Worm (Caenorhabditis elegans) whole organism, L2 larva: ENCODE data around the gene T01H3.3.

Source experiments
- C34F6.9 ChIP-seq: fragments of 150-350 bp; optimal IDR thresholded peaks from 2 replicates; lab custom pipeline; 2014; ENCODE audit warnings: missing biosample characterization, missing genetic modification characterization
- F13H6.1 ChIP-seq: sonication (generic microtip); optimal IDR thresholded peaks from 2 replicates; lab custom pipeline; 2016; ENCODE audit warnings: missing genetic modification characterization, missing compliant biosample characterization
- Y55F3AM.14 ChIP-seq: fragments of 200-800 bp; sonication (Bioruptor generic); optimal IDR thresholded peaks from 2 replicates; lab custom pipeline; 2018; ENCODE audit warnings: mild to moderate bottlenecking, missing genetic modification characterization, missing compliant biosample characterization
- ZK546.5 ChIP-seq: sonication (generic microtip); optimal IDR thresholded peaks from 2 replicates; lab custom pipeline; 2017; ENCODE audit warnings: missing biosample characterization, missing genetic modification characterization
- alr-1 ChIP-seq: fragments of 150-350 bp; optimal IDR thresholded peaks from 2 replicates; lab custom pipeline; 2014; ENCODE audit warnings: missing biosample characterization, missing genetic modification characterization
- ama-1 ChIP-seq: fragments of 150-350 bp; optimal IDR thresholded peaks from 2 replicates; lab custom pipeline; 2018; ENCODE audit warnings: inconsistent platforms
- blmp-1 ChIP-seq: sonication (generic microtip); optimal IDR thresholded peaks from 2 replicates; lab custom pipeline; 2017; ENCODE audit warnings: missing genetic modification characterization, mild to moderate bottlenecking, missing compliant biosample characterization, antibody characterized with exemption, moderate library complexity; ENCODE audit not compliant: insufficient read depth
- ceh-16 ChIP-seq: fragments of 150-350 bp; optimal IDR thresholded peaks from 2 replicates; lab custom pipeline; 2014; ENCODE audit warnings: missing biosample characterization, missing genetic modification characterization
- ceh-82 ChIP-seq: fragments of 150-350 bp; optimal IDR thresholded peaks from 2 replicates; lab custom pipeline; 2014; ENCODE audit warnings: missing biosample characterization, missing genetic modification characterization
- crh-2 ChIP-seq: sonication (generic microtip); optimal IDR thresholded peaks from 2 replicates; lab custom pipeline; 2017; ENCODE audit warnings: missing biosample characterization, missing genetic modification characterization
- dmd-4 ChIP-seq: sonication (generic microtip); optimal IDR thresholded peaks from 2 replicates; lab custom pipeline; 2017; ENCODE audit warnings: missing biosample characterization, missing genetic modification characterization
- egl-27 ChIP-seq: sonication (generic microtip); optimal IDR thresholded peaks from 3 replicates; lab custom pipeline; 2017; ENCODE audit warnings: missing biosample characterization, missing genetic modification reagents, missing genetic modification characterization
- elt-3 ChIP-seq: sonication (generic microtip); optimal IDR thresholded peaks from 2 replicates; lab custom pipeline; 2017; ENCODE audit warnings: missing biosample characterization, missing genetic modification characterization
- fos-1 ChIP-seq: fragments of 150-350 bp; optimal IDR thresholded peaks from 2 replicates; lab custom pipeline; 2014; ENCODE audit warnings: missing biosample characterization, missing genetic modification characterization
- gmeb-1 ChIP-seq: fragments of 150-350 bp; optimal IDR thresholded peaks from 2 replicates; lab custom pipeline; 2014; ENCODE audit warnings: missing biosample characterization, missing genetic modification characterization
- lin-11 ChIP-seq: fragments of 150-350 bp; sonication (generic microtip); optimal IDR thresholded peaks from 2 replicates; lab custom pipeline; 2014; ENCODE audit warnings: missing biosample characterization, missing genetic modification characterization, inconsistent platforms, mixed read lengths
- lin-13 ChIP-seq: fragments of 150-350 bp; optimal IDR thresholded peaks from 2 replicates; lab custom pipeline; 2014; ENCODE audit warnings: missing biosample characterization, missing genetic modification reagents, missing genetic modification characterization
- lin-39 ChIP-seq: fragments of 150-350 bp; optimal IDR thresholded peaks from 2 replicates; lab custom pipeline; 2014; ENCODE audit warnings: missing biosample characterization, missing genetic modification reagents, missing genetic modification characterization
- lsy-2 ChIP-seq, 2 experiments: fragments of 150-350 bp in 1 of 2; sonication (generic microtip) in 1 of 2; optimal IDR thresholded peaks; 2 replicates each; lab custom pipeline; 2014 to 2017; ENCODE audit warnings: missing biosample characterization in 2 of 2, missing genetic modification characterization in 2 of 2
- mab-5 ChIP-seq: fragments of 150-350 bp; optimal IDR thresholded peaks from 2 replicates; lab custom pipeline; 2014; ENCODE audit warnings: missing biosample characterization, missing genetic modification characterization
- mdl-1 ChIP-seq, 2 experiments: fragments of 150-350 bp in 1 of 2; sonication (generic microtip) in 1 of 2; optimal IDR thresholded peaks; 2 replicates each; lab custom pipeline; 2017; ENCODE audit warnings: missing biosample characterization in 2 of 2, missing genetic modification characterization in 2 of 2
- nhr-10 ChIP-seq: sonication (generic microtip); optimal IDR thresholded peaks from 2 replicates; lab custom pipeline; 2017; ENCODE audit warnings: missing biosample characterization, missing genetic modification characterization
- nhr-129 ChIP-seq: fragments of 150-350 bp; optimal IDR thresholded peaks from 2 replicates; lab custom pipeline; 2014; ENCODE audit warnings: missing biosample characterization, missing genetic modification characterization
- nhr-21 ChIP-seq: fragments of 150-350 bp; optimal IDR thresholded peaks from 2 replicates; lab custom pipeline; 2014; ENCODE audit warnings: missing biosample characterization, missing genetic modification characterization
- nhr-23 ChIP-seq: fragments of 150-350 bp; optimal IDR thresholded peaks from 2 replicates; lab custom pipeline; 2014; ENCODE audit warnings: missing biosample characterization, missing genetic modification reagents, missing genetic modification characterization
- nhr-25 ChIP-seq: fragments of 150-350 bp; sonication (generic microtip); optimal IDR thresholded peaks from 3 replicates; lab custom pipeline; 2014; ENCODE audit warnings: missing biosample characterization, missing genetic modification characterization
- nhr-6 ChIP-seq: fragments of 150-350 bp; optimal IDR thresholded peaks from 2 replicates; lab custom pipeline; 2014; ENCODE audit warnings: missing biosample characterization, missing genetic modification characterization
- nhr-77 ChIP-seq: fragments of 150-350 bp; optimal IDR thresholded peaks from 2 replicates; lab custom pipeline; 2014; ENCODE audit warnings: missing biosample characterization, missing genetic modification characterization
- sem-4 ChIP-seq: fragments of 150-350 bp; optimal IDR thresholded peaks from 2 replicates; lab custom pipeline; 2014; ENCODE audit warnings: missing biosample characterization, missing genetic modification reagents, missing genetic modification characterization
- skn-1 ChIP-seq: sonication (generic microtip); optimal IDR thresholded peaks from 2 replicates; lab custom pipeline; 2017; ENCODE audit warnings: missing biosample characterization, missing genetic modification characterization
- sma-3 ChIP-seq: sonication (generic microtip); optimal IDR thresholded peaks from 2 replicates; lab custom pipeline; 2016; ENCODE audit warnings: missing genetic modification reagents, missing genetic modification characterization, missing compliant biosample characterization
- sma-9 ChIP-seq, 2 experiments: fragments of 150-350 bp in 1 of 2; sonication (generic microtip) in 1 of 2; optimal IDR thresholded peaks; 2 replicates each; lab custom pipeline; 2014 to 2016; ENCODE audit warnings: missing genetic modification characterization in 2 of 2, mild to moderate bottlenecking in 1 of 2, missing biosample characterization in 1 of 2, missing compliant biosample characterization in 1 of 2, missing genetic modification reagents in 1 of 2, moderate library complexity in 1 of 2
- snpc-4 ChIP-seq: fragments of 150-350 bp; optimal IDR thresholded peaks from 2 replicates; lab custom pipeline; 2014; ENCODE audit warnings: missing biosample characterization, missing genetic modification characterization
- unc-39 ChIP-seq: fragments of 150-350 bp; optimal IDR thresholded peaks from 2 replicates; lab custom pipeline; 2014; ENCODE audit warnings: missing biosample characterization, missing genetic modification characterization
- unc-55 ChIP-seq: fragments of 150-350 bp; sonication (generic microtip); optimal IDR thresholded peaks from 3 replicates; lab custom pipeline; 2014; ENCODE audit warnings: missing biosample characterization, missing genetic modification reagents, missing genetic modification characterization
- unc-62 ChIP-seq: fragments of 150-350 bp; optimal IDR thresholded peaks from 2 replicates; lab custom pipeline; 2014; ENCODE audit warnings: missing biosample characterization, missing genetic modification reagents, missing genetic modification characterization
- zag-1 ChIP-seq: fragments of 150-350 bp; optimal IDR thresholded peaks from 2 replicates; lab custom pipeline; 2014; ENCODE audit warnings: missing biosample characterization, missing genetic modification characterization
- ztf-1 ChIP-seq: fragments of 200-800 bp; sonication (Bioruptor generic); conservative IDR thresholded peaks from 2 replicates; pipeline ENCODE4 v1.3.6; 2022; ENCODE audit warnings: missing genetic modification characterization, missing compliant biosample characterization
- ztf-11 ChIP-seq: sonication (generic microtip); optimal IDR thresholded peaks from 2 replicates; lab custom pipeline; 2017; ENCODE audit warnings: missing biosample characterization, missing genetic modification characterization
- ztf-4 ChIP-seq: fragments of 150-350 bp; optimal IDR thresholded peaks from 2 replicates; lab custom pipeline; 2014; ENCODE audit warnings: missing biosample characterization, missing genetic modification characterization

The T01H3.3 gene

DNA sequence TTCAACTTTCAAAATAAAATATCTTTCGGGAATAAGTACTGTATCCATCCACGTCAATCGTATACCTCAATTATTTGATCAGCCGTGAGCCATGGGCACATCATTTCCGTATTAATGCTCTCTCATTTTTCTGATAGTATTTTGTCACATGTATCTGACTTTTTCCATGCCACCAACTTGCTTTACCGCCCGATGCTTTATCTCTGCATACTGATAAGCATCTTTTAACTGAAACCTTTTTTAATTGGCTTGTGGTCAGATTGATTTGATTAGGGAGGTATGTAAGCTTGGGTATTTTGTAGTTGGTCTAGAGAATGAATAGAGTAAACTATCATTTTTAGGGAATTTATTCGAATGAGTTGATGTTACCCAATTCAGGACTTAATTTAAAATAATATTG, 15.6 kb upstream of the T01H3.3 start:
- TF ChIP-seq dmd-4 (tag; lab: Kevin White, UChicago) (no peak), unc-39 (tag; lab: Kevin White, UChicago) (no peak), egl-27 (tag; lab: Kevin White, UChicago) (no peak), nhr-6 (no peak), gmeb-1 (peak; percentile 1), blmp-1 (tag; lab: Kevin White, UChicago) (no peak), fos-1 (tag; lab: Kevin White, UChicago) (peak; percentile 27), Y55F3AM.14 (GFP tag; lab: Kevin White, UChicago) (no peak), sma-9 (GFP tag; optimal IDR thresholded peaks at IDR 0.05; lab: Kevin White, UChicago) (peak; percentile 64), sma-9 (tag; optimal IDR thresholded peaks at IDR 0.05; lab: Kevin White, UChicago) (no peak), alr-1 (tag; lab: Kevin White, UChicago) (no peak)

DNA sequence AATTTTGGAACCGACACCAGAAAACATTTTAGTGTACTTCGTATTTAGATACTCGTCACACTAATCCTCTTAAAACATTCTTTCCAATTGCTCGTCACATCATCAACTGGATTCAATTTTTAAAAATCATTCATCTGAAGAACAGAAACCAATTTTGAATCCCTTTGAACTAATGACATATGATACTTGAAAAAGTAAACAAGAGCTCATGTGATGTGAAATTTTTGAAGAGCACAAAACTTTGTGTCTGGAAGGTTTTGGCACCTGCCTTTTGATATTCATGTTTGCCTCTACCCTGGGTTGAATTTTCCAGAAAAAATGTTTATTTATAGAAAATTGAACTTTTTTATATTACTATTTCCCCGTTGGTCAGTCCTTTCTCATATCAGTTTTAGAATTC, 15.1 kb upstream of the T01H3.3 start:
- TF ChIP-seq lsy-2 (tag; optimal IDR thresholded peaks at IDR 0.05; lab: Kevin White, UChicago), result peak in 1 of 2 experiments; percentile 42
- no peak for TF ChIP-seq nhr-6
- TF ChIP-seq sem-4, result no peak
- TF ChIP-seq sma-3 (GFP tag; lab: Kevin White, UChicago), result no peak
- no peak for TF ChIP-seq ztf-1 (GFP tag; lab: Robert Waterston, UW)
- TF ChIP-seq unc-39 (tag; lab: Kevin White, UChicago), result no peak
- TF ChIP-seq crh-2 (tag; lab: Kevin White, UChicago), result peak; percentile 16
- no peak for TF ChIP-seq Y55F3AM.14 (GFP tag; lab: Kevin White, UChicago)
- no peak for TF ChIP-seq lin-39
- no peak for TF ChIP-seq nhr-77 (tag; lab: Kevin White, UChicago)
- TF ChIP-seq nhr-23 (tag; lab: Kevin White, UChicago), result no peak
- TF ChIP-seq fos-1 (tag; lab: Kevin White, UChicago), result no peak
- peak; percentile 19 for TF ChIP-seq sma-9 (GFP tag; optimal IDR thresholded peaks at IDR 0.05; lab: Kevin White, UChicago)
- no peak for TF ChIP-seq sma-9 (tag; optimal IDR thresholded peaks at IDR 0.05; lab: Kevin White, UChicago)
- no peak for TF ChIP-seq lin-13 (GFP tag; lab: Kevin White, UChicago)
- peak; percentile 16 for TF ChIP-seq skn-1 (tag; lab: Kevin White, UChicago)
- TF ChIP-seq gmeb-1, result no peak
- peak; percentile 40 for TF ChIP-seq F13H6.1 (tag; lab: Kevin White, UChicago)
- TF ChIP-seq nhr-129, result peak; percentile 57
- peak; percentile 18 for TF ChIP-seq C34F6.9 (tag; lab: Kevin White, UChicago)
- TF ChIP-seq unc-55, result no peak
- TF ChIP-seq ama-1 (lab: Kevin White, UChicago), result no peak

DNA sequence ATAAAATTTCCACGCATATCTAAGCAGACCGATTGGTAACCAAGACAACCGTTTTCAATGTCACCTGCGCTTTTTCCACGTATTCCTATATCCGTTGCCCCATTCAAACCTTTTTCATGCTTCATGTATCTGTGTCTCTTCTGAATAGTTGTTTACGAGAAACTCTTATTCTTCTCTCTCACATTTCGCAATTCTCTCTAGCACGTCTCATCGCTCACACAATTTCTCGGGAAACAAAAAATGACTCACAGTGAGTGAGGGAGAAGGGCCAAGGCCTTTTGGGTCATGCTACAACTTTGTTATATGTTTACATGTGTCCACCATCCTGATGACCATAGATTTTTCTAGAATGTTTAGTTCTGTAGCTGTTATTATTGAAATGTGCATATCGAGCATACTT, 13.6 kb upstream of the T01H3.3 start:
- TF ChIP-seq ceh-82 (tag; lab: Kevin White, UChicago) (no peak), snpc-4 (tag; lab: Kevin White, UChicago) (no peak), elt-3 (tag; lab: Kevin White, UChicago) (no peak), unc-39 (tag; lab: Kevin White, UChicago) (no peak), blmp-1 (tag; lab: Kevin White, UChicago) (no peak), gmeb-1 (no peak), ztf-1 (GFP tag; lab: Robert Waterston, UW) (no peak), mdl-1 (tag; optimal IDR thresholded peaks at IDR 0.05; lab: Kevin White, UChicago) (no peak), C34F6.9 (tag; lab: Kevin White, UChicago) (peak; percentile 88), crh-2 (tag; lab: Kevin White, UChicago) (peak; percentile 85), fos-1 (tag; lab: Kevin White, UChicago) (peak; percentile 58), zag-1 (tag; lab: Kevin White, UChicago) (peak; percentile 83), unc-62 (GFP tag; lab: Kevin White, UChicago) (no peak), lin-13 (GFP tag; lab: Kevin White, UChicago) (peak; percentile 17), sma-9 (GFP tag; optimal IDR thresholded peaks at IDR 0.05; lab: Kevin White, UChicago) (peak; percentile 40), sma-9 (tag; optimal IDR thresholded peaks at IDR 0.05; lab: Kevin White, UChicago) (no peak), ama-1 (lab: Kevin White, UChicago) (peak; percentile 41), nhr-25 (tag; lab: Kevin White, UChicago) (peak; percentile 6), lin-11 (tag; lab: Kevin White, UChicago) (peak; percentile 21), skn-1 (tag; lab: Kevin White, UChicago) (peak; percentile 28), mab-5 (no peak), nhr-23 (tag; lab: Kevin White, UChicago) (no peak), ztf-4 (peak; percentile 75), nhr-21 (peak; percentile 6), ztf-11 (tag; lab: Kevin White, UChicago) (no peak), nhr-77 (tag; lab: Kevin White, UChicago) (no peak), unc-55 (peak; percentile 44), Y55F3AM.14 (GFP tag; lab: Kevin White, UChicago) (no peak), ZK546.5 (tag; lab: Kevin White, UChicago) (no peak), nhr-129 (peak; percentile 92), alr-1 (tag; lab: Kevin White, UChicago) (no peak), ceh-16 (no peak), nhr-10 (no peak), lsy-2 (tag; optimal IDR thresholded peaks at IDR 0.05; lab: Kevin White, UChicago) (peak in 1 of 2 experiments; percentile 77)
